Fruit fly (Drosophila melanogaster) whole organism, wandering third instar larva: ENCODE data around the gene Tctp.

Source experiments
- Abd-B ChIP-seq: fragments of >200 bp; optimal IDR thresholded peaks from 2 replicates; lab custom pipeline; 2017; ENCODE audit warnings: missing biosample characterization, missing genetic modification characterization
- CG32264 ChIP-seq: fragments of 200-800 bp; sonication (Bioruptor generic); optimal IDR thresholded peaks from 2 replicates; lab custom pipeline; 2016; ENCODE audit warnings: missing biosample characterization, missing genetic modification characterization
- CG9705 ChIP-seq: fragments of 200-800 bp; sonication (Bioruptor generic); optimal IDR thresholded peaks from 2 replicates; lab custom pipeline; 2018; ENCODE audit warnings: missing biosample characterization, mild to moderate bottlenecking, missing genetic modification characterization
- CrebA ChIP-seq: fragments of 200-800 bp; sonication (Bioruptor generic); optimal IDR thresholded peaks from 2 replicates; lab custom pipeline; 2016; ENCODE audit warnings: missing biosample characterization, mild to moderate bottlenecking, missing genetic modification characterization, borderline replicate concordance
- Dfd ChIP-seq: fragments of >200 bp; optimal IDR thresholded peaks from 2 replicates; lab custom pipeline; 2017; ENCODE audit warnings: missing biosample characterization, missing genetic modification characterization
- GATAd ChIP-seq: sonication (Bioruptor generic); optimal IDR thresholded peaks from 2 replicates; lab custom pipeline; 2016; ENCODE audit warnings: missing biosample characterization, missing genetic modification characterization
- HLH106 ChIP-seq: fragments of 200-800 bp; optimal IDR thresholded peaks from 3 replicates; lab custom pipeline; 2019; ENCODE audit warnings: missing biosample characterization, mild to moderate bottlenecking, missing genetic modification characterization, moderate library complexity
- Hnf4 ChIP-seq: fragments of 200-800 bp; sonication (Bioruptor generic); optimal IDR thresholded peaks from 2 replicates; lab custom pipeline; 2016; ENCODE audit warnings: missing biosample characterization, mild to moderate bottlenecking, missing genetic modification characterization
- Hr78 ChIP-seq: fragments of >200 bp; optimal IDR thresholded peaks from 2 replicates; lab custom pipeline; 2017; ENCODE audit warnings: missing biosample characterization, missing genetic modification characterization
- Hr83 ChIP-seq: fragments of 200-300 bp; sonication (Bioruptor generic); optimal IDR thresholded peaks from 2 replicates; lab custom pipeline; 2016; ENCODE audit warnings: missing biosample characterization, mild to moderate bottlenecking, missing genetic modification characterization, moderate library complexity; ENCODE audit not compliant: poor library complexity, severe bottlenecking
- Jra ChIP-seq: sonication (Bioruptor generic); optimal IDR thresholded peaks from 2 replicates; lab custom pipeline; 2016; ENCODE audit warnings: missing biosample characterization, missing genetic modification characterization
- Mio ChIP-seq: sonication (Bioruptor generic); optimal IDR thresholded peaks from 2 replicates; lab custom pipeline; 2016; ENCODE audit warnings: missing biosample characterization, missing genetic modification characterization
- OdsH ChIP-seq: fragments of 200-800 bp; sonication (Bioruptor generic); optimal IDR thresholded peaks from 2 replicates; lab custom pipeline; 2016; ENCODE audit warnings: missing biosample characterization, mild to moderate bottlenecking, missing genetic modification characterization
- Rel ChIP-seq, 2 experiments: fragments of 200-800 bp; sonication (Bioruptor generic) in 1 of 2; optimal IDR thresholded peaks; 2 replicates in 1 of 2; 3 replicates in 1 of 2; lab custom pipeline; 2016 to 2019; ENCODE audit warnings: mild to moderate bottlenecking in 2 of 2, missing biosample characterization in 2 of 2, missing genetic modification characterization in 2 of 2, moderate library complexity in 1 of 2
- dl ChIP-seq, 2 experiments: fragments of 175-275, 200-275 bp in 1 of 2; fragments of 200-275 bp in 1 of 2; sonication (Bioruptor generic); optimal IDR thresholded peaks; lab custom pipeline; 2018; ENCODE audit warnings: mild to moderate bottlenecking in 2 of 2, missing biosample characterization in 2 of 2, missing genetic modification characterization in 2 of 2, moderate library complexity in 2 of 2; ENCODE audit not compliant: partially characterized antibody in 2 of 2, insufficient read depth in 1 of 2
- dmrt93B ChIP-seq: fragments of 200-800 bp; sonication (Bioruptor generic); optimal IDR thresholded peaks from 2 replicates; lab custom pipeline; 2018; ENCODE audit warnings: missing biosample characterization, mild to moderate bottlenecking, missing genetic modification characterization
- dsf ChIP-seq: sonication (Bioruptor generic); optimal IDR thresholded peaks from 2 replicates; lab custom pipeline; 2016; ENCODE audit warnings: missing biosample characterization, missing genetic modification characterization, borderline replicate concordance
- ey ChIP-seq: fragments of 200-800 bp; sonication (Bioruptor generic); optimal IDR thresholded peaks from 2 replicates; lab custom pipeline; 2016; ENCODE audit warnings: missing biosample characterization, missing genetic modification characterization
- foxo ChIP-seq, 2 experiments: fragments of 200-800 bp; sonication (Bioruptor generic); optimal IDR thresholded peaks; 2 replicates in 1 of 2; 3 replicates in 1 of 2; lab custom pipeline; 2016 to 2017; ENCODE audit warnings: missing biosample characterization in 2 of 2, missing genetic modification characterization in 2 of 2
- fru ChIP-seq: fragments of 200-800 bp; sonication (Bioruptor generic); optimal IDR thresholded peaks from 3 replicates; lab custom pipeline; 2016; ENCODE audit warnings: missing biosample characterization, mild to moderate bottlenecking, missing genetic modification characterization
- h ChIP-seq: fragments of 200-800 bp; sonication (Bioruptor generic); optimal IDR thresholded peaks from 3 replicates; lab custom pipeline; 2016; ENCODE audit warnings: missing biosample characterization, mild to moderate bottlenecking, missing genetic modification characterization
- lola ChIP-seq: fragments of >200 bp; optimal IDR thresholded peaks from 2 replicates; lab custom pipeline; 2017; ENCODE audit warnings: missing biosample characterization, missing genetic modification characterization
- pan ChIP-seq: fragments of >200 bp; optimal IDR thresholded peaks from 2 replicates; lab custom pipeline; 2017
- psq ChIP-seq: fragments of 200-800 bp; sonication (Bioruptor generic); optimal IDR thresholded peaks from 3 replicates; lab custom pipeline; 2017; ENCODE audit warnings: missing biosample characterization, mild to moderate bottlenecking, missing genetic modification characterization, moderate library complexity
- rgr ChIP-seq: fragments of 200-800 bp; sonication (Bioruptor generic); optimal IDR thresholded peaks from 3 replicates; lab custom pipeline; 2016; ENCODE audit warnings: missing biosample characterization, mild to moderate bottlenecking, missing genetic modification characterization
- sage ChIP-seq: fragments of 200-800 bp; sonication (Bioruptor generic); optimal IDR thresholded peaks from 2 replicates; lab custom pipeline; 2016; ENCODE audit warnings: missing biosample characterization, mild to moderate bottlenecking, missing genetic modification characterization
- sv ChIP-seq: fragments of 200-800 bp; sonication (Bioruptor generic); optimal IDR thresholded peaks from 3 replicates; lab custom pipeline; 2016; ENCODE audit warnings: missing biosample characterization, missing genetic modification characterization
- tai ChIP-seq: sonication (Bioruptor generic); optimal IDR thresholded peaks from 2 replicates; lab custom pipeline; 2016; ENCODE audit warnings: missing biosample characterization, missing genetic modification characterization
- usp ChIP-seq: fragments of >200 bp; optimal IDR thresholded peaks from 2 replicates; lab custom pipeline; 2017; ENCODE audit warnings: missing biosample characterization, missing genetic modification characterization
- woc ChIP-seq: sonication (Bioruptor generic); optimal IDR thresholded peaks from 2 replicates; lab custom pipeline; 2016; ENCODE audit warnings: missing biosample characterization, mild to moderate bottlenecking, missing genetic modification characterization

Tctp gene

dm6 chr3R:11173169-11173506 lies 36.9 kb upstream of the Tctp start:
- TF ChIP-seq h (GFP tag; lab: Kevin White, UChicago) = no peak
- peak; percentile 58 for TF ChIP-seq CrebA (GFP tag; lab: Kevin White, UChicago)

dm6 chr3R:11175308-11175707 lies 34.7 kb upstream of the Tctp start, which contains the start of the genes Ugt304A1 and Ugt303A1:
TSS of gene Ugt304A1 (minus strand) at chr3R:11175408.
TSS of gene Ugt303A1 (plus strand) at chr3R:11175529.
- TF ChIP-seq Abd-B (GFP tag; lab: Kevin White, UChicago) (no peak), sv (GFP tag; lab: Kevin White, UChicago) (no peak), GATAd (no peak), dl (GFP tag; optimal IDR thresholded peaks at IDR 0.05; lab: Kevin White, UChicago; ENCODE audit: insufficient read depth in 1 of 2, partially characterized antibody in 2 of 2) (no peak), woc (GFP tag; lab: Kevin White, UChicago) (no peak), dmrt93B (GFP tag; lab: Kevin White, UChicago) (no peak), rgr (GFP tag; lab: Kevin White, UChicago) (no peak), tai (no peak), ey (GFP tag; lab: Kevin White, UChicago) (no peak), CG9705 (GFP tag; lab: Kevin White, UChicago) (no peak), CrebA (GFP tag; lab: Kevin White, UChicago) (no peak), Hr78 (GFP tag; lab: Kevin White, UChicago) (no peak), Rel (GFP tag; optimal IDR thresholded peaks at IDR 0.05; lab: Kevin White, UChicago) (no peak), Rel (tag; optimal IDR thresholded peaks at IDR 0.05; lab: Kevin White, UChicago) (no peak), OdsH (GFP tag; lab: Kevin White, UChicago) (no peak), HLH106 (no peak), CG32264 (GFP tag; lab: Kevin White, UChicago) (no peak), h (GFP tag; lab: Kevin White, UChicago) (no peak), lola (GFP tag; lab: Kevin White, UChicago) (no peak), fru (GFP tag; lab: Kevin White, UChicago) (no peak)

- TF ChIP-seq fru (GFP tag; lab: Kevin White, UChicago) (no peak), usp (GFP tag; lab: Kevin White, UChicago) (no peak), Hnf4 (no peak), Dfd (GFP tag; lab: Kevin White, UChicago) (no peak), Jra (GFP tag; lab: Kevin White, UChicago) (no peak), tai (no peak), psq (no peak), pan (lab: Kevin White, UChicago) (no peak)
Observed at dm6 chr3R:11175777-11176176, 34.3 kb upstream of the Tctp start.

- TF ChIP-seq OdsH (GFP tag; lab: Kevin White, UChicago) = no peak
- no peak for TF ChIP-seq GATAd
- TF ChIP-seq Hr83 (GFP tag; lab: Kevin White, UChicago) = no peak
- TF ChIP-seq Hr78 (GFP tag; lab: Kevin White, UChicago) = no peak
- TF ChIP-seq sage (GFP tag; lab: Kevin White, UChicago) = no peak
- no peak for TF ChIP-seq CrebA (GFP tag; lab: Kevin White, UChicago)
- no peak for TF ChIP-seq dmrt93B (GFP tag; lab: Kevin White, UChicago)
- no peak for TF ChIP-seq tai
- no peak for TF ChIP-seq Abd-B (GFP tag; lab: Kevin White, UChicago)
- no peak for TF ChIP-seq CG9705 (GFP tag; lab: Kevin White, UChicago)
- no peak for TF ChIP-seq CG32264 (GFP tag; lab: Kevin White, UChicago)
- TF ChIP-seq Hnf4 = no peak
- TF ChIP-seq foxo (GFP tag; optimal IDR thresholded peaks at IDR 0.05; lab: Kevin White, UChicago) = no peak
- no peak for TF ChIP-seq woc (GFP tag; lab: Kevin White, UChicago)
- no peak for TF ChIP-seq fru (GFP tag; lab: Kevin White, UChicago)
- no peak for TF ChIP-seq usp (GFP tag; lab: Kevin White, UChicago)
Observed at dm6 chr3R:11177579-11177978, 32.5 kb upstream of the Tctp start.

dm6 chr3R:11178300-11178699 lies 31.7 kb upstream of the Tctp start:
- TF ChIP-seq Mio (GFP tag; lab: Kevin White, UChicago) = no peak
- no peak for TF ChIP-seq dsf (GFP tag; lab: Kevin White, UChicago)
- no peak for TF ChIP-seq h (GFP tag; lab: Kevin White, UChicago)
